Worm (Caenorhabditis elegans): Measurements from ENCODE around the gene C31E10.11.
A peak's percentile ranks its signal among the peaks of the same experiment; 100 is the strongest.

C31E10.11 gene

ce11 chrX:14015808-14016207, 25.2 kb upstream of the C31E10.11 start (continued):
- TF ChIP-seq fos-1 (tag; optimal IDR thresholded peaks at IDR 0.05): no peak
- TF ChIP-seq hmg-11 (tag; optimal IDR thresholded peaks at IDR 0.05): peak; percentile 94
- TF ChIP-seq tbx-2 (tag; optimal IDR thresholded peaks at IDR 0.05): peak; percentile 74
- TF ChIP-seq snpc-4 (tag; optimal IDR thresholded peaks at IDR 0.05): peak; percentile 1
- no peak for TF ChIP-seq ama-1 (optimal IDR thresholded peaks at IDR 0.05)
- TF ChIP-seq unc-62 (GFP tag; optimal IDR thresholded peaks at IDR 0.05): no peak
- no peak for TF ChIP-seq ZK546.5 (tag; optimal IDR thresholded peaks at IDR 0.05)
- TF ChIP-seq ztf-11 (tag; optimal IDR thresholded peaks at IDR 0.05): no peak
- no peak for TF ChIP-seq mdl-1 (tag; optimal IDR thresholded peaks at IDR 0.05)
- peak; percentile 14 for TF ChIP-seq lin-15B (tag; optimal IDR thresholded peaks at IDR 0.05)
- peak; percentile 16 for TF ChIP-seq nhr-76 (tag; optimal IDR thresholded peaks at IDR 0.05)
- TF ChIP-seq fkh-10 (GFP tag; optimal IDR thresholded peaks at IDR 0.05): peak; percentile 53
- TF ChIP-seq skn-1 (tag; optimal IDR thresholded peaks at IDR 0.05): peak; percentile 56
- TF ChIP-seq jun-1 (tag; optimal IDR thresholded peaks at IDR 0.05): peak; percentile 47
- TF ChIP-seq nhr-237 (tag; optimal IDR thresholded peaks at IDR 0.05): no peak
- no peak for TF ChIP-seq ceh-28 (tag; optimal IDR thresholded peaks at IDR 0.05)
- TF ChIP-seq fkh-2 (tag; optimal IDR thresholded peaks at IDR 0.05): no peak

- TF ChIP-seq sea-2 (GFP tag; optimal IDR thresholded peaks at IDR 0.05) (no peak), hmg-11 (tag; optimal IDR thresholded peaks at IDR 0.05) (no peak), snpc-4 (tag; optimal IDR thresholded peaks at IDR 0.05) (no peak), ama-1 (optimal IDR thresholded peaks at IDR 0.05) (no peak), nhr-67 (tag; optimal IDR thresholded peaks at IDR 0.05) (no peak)
Measured at ce11 chrX:14015366-14015765, 24.8 kb upstream of the C31E10.11 start, which contains the start of gene C04C11.25. Gene C04C11.25 (minus strand): TSS chrX:14015466.

- TF ChIP-seq egl-5 (tag; optimal IDR thresholded peaks at IDR 0.05): no peak
- no peak for TF ChIP-seq skn-1 (tag; optimal IDR thresholded peaks at IDR 0.05)
- no peak for TF ChIP-seq fkh-2 (tag; optimal IDR thresholded peaks at IDR 0.05)
- TF ChIP-seq nhr-67 (tag; optimal IDR thresholded peaks at IDR 0.05): no peak
- TF ChIP-seq nfya-1 (tag; optimal IDR thresholded peaks at IDR 0.05; ENCODE audit: insufficient read depth): no peak
- no peak for TF ChIP-seq ztf-4 (tag; optimal IDR thresholded peaks at IDR 0.05)
- no peak for TF ChIP-seq ceh-16 (tag; optimal IDR thresholded peaks at IDR 0.05)
- no peak for TF ChIP-seq elt-3 (tag; optimal IDR thresholded peaks at IDR 0.05)
- no peak for TF ChIP-seq egl-27 (tag; optimal IDR thresholded peaks at IDR 0.05)
Measured at ce11 chrX:14012417-14012816, 21.8 kb upstream of the C31E10.11 start, which contains the start of gene tbc-19. Gene tbc-19 (minus strand): TSS chrX:14012517.

ce11 chrX:14008130-14008529, 17.6 kb upstream of the C31E10.11 start:
- TF ChIP-seq nhr-23 (tag; optimal IDR thresholded peaks at IDR 0.05) (no peak), elt-3 (tag; optimal IDR thresholded peaks at IDR 0.05) (no peak), fkh-10 (GFP tag; optimal IDR thresholded peaks at IDR 0.05) (no peak), egl-27 (tag; optimal IDR thresholded peaks at IDR 0.05) (no peak), nhr-76 (tag; optimal IDR thresholded peaks at IDR 0.05) (no peak), lin-15B (tag; optimal IDR thresholded peaks at IDR 0.05) (no peak), mdl-1 (tag; optimal IDR thresholded peaks at IDR 0.05) (no peak), ZK546.5 (tag; optimal IDR thresholded peaks at IDR 0.05) (no peak), elt-1 (tag; optimal IDR thresholded peaks at IDR 0.05) (no peak), jun-1 (tag; optimal IDR thresholded peaks at IDR 0.05) (no peak), mml-1 (tag; optimal IDR thresholded peaks at IDR 0.05) (no peak), aly-2 (tag; optimal IDR thresholded peaks at IDR 0.05) (no peak), ceh-16 (tag; optimal IDR thresholded peaks at IDR 0.05) (no peak), eor-1 (tag; optimal IDR thresholded peaks at IDR 0.05) (no peak), nhr-43 (tag; optimal IDR thresholded peaks at IDR 0.05; ENCODE audit: poor library complexity, severe bottlenecking) (no peak), nhr-77 (tag; optimal IDR thresholded peaks at IDR 0.05) (no peak), nfya-1 (tag; optimal IDR thresholded peaks at IDR 0.05; ENCODE audit: insufficient read depth) (no peak)

ce11 chrX:14003538-14003937, 13.0 kb upstream of the C31E10.11 start:
- TF ChIP-seq daf-12 (tag; optimal IDR thresholded peaks at IDR 0.05) (no peak), elt-2 (tag; optimal IDR thresholded peaks at IDR 0.05) (peak; percentile 48), pqm-1 (tag; optimal IDR thresholded peaks at IDR 0.05) (peak; percentile 60), nhr-12 (tag; optimal IDR thresholded peaks at IDR 0.05) (no peak)
